Worm (Caenorhabditis elegans) whole organism, L1 larva: ENCODE results near the gene Y43F8C.9.

Source experiments
- F16B12.6 ChIP-seq: fragments of 150-350 bp; optimal IDR thresholded peaks from 2 replicates; lab custom pipeline; 2014; ENCODE audit warnings: missing biosample characterization, missing genetic modification characterization
- ceh-63 ChIP-seq: fragments of 200-800 bp; sonication (Bioruptor generic); optimal IDR thresholded peaks from 2 replicates; lab custom pipeline; 2018; ENCODE audit warnings: mild to moderate bottlenecking, missing genetic modification characterization, missing compliant biosample characterization
- efl-1 ChIP-seq, 4 experiments: fragments of 150-350 bp; optimal IDR thresholded peaks in 3 of 4; peaks in 1 of 4; 1 replicate in 1 of 4; 2 replicates in 3 of 4; lab custom pipeline; 2014; ENCODE audit warnings: missing biosample characterization in 2 of 4, missing genetic modification characterization in 2 of 4, missing genetic modification reagents in 2 of 4
- fkh-10 ChIP-seq: sonication (generic microtip); optimal IDR thresholded peaks from 2 replicates; lab custom pipeline; 2017; ENCODE audit warnings: missing biosample characterization, missing genetic modification reagents, missing genetic modification characterization
- fos-1 ChIP-seq: fragments of 150-350 bp; optimal IDR thresholded peaks from 2 replicates; lab custom pipeline; 2014; ENCODE audit warnings: missing biosample characterization, missing genetic modification characterization
- lin-13 ChIP-seq: fragments of 150-350 bp; optimal IDR thresholded peaks from 2 replicates; lab custom pipeline; 2014; ENCODE audit warnings: missing biosample characterization, missing genetic modification reagents, missing genetic modification characterization
- lin-39 ChIP-seq: fragments of 150-350 bp; optimal IDR thresholded peaks from 2 replicates; lab custom pipeline; 2014; ENCODE audit warnings: missing biosample characterization, missing genetic modification reagents, missing genetic modification characterization
- nhr-76 ChIP-seq: sonication (generic microtip); optimal IDR thresholded peaks from 2 replicates; lab custom pipeline; 2017; ENCODE audit warnings: missing biosample characterization, missing genetic modification characterization
- nhr-77 ChIP-seq: fragments of 150-350 bp; optimal IDR thresholded peaks from 2 replicates; lab custom pipeline; 2014; ENCODE audit warnings: missing biosample characterization, missing genetic modification characterization
- skn-1 ChIP-seq: fragments of 150-350 bp; optimal IDR thresholded peaks from 2 replicates; lab custom pipeline; 2014; ENCODE audit warnings: missing biosample characterization, missing genetic modification characterization
- unc-86 ChIP-seq: sonication (generic microtip); optimal IDR thresholded peaks from 2 replicates; lab custom pipeline; 2016; ENCODE audit warnings: missing genetic modification characterization, missing compliant biosample characterization
- zag-1 ChIP-seq: fragments of 150-350 bp; optimal IDR thresholded peaks from 2 replicates; lab custom pipeline; 2014; ENCODE audit warnings: missing biosample characterization, missing genetic modification characterization
- ztf-11 ChIP-seq, 2 experiments: sonication (generic microtip); optimal IDR thresholded peaks; 2 replicates each; lab custom pipeline; 2016 to 2017; ENCODE audit warnings: missing genetic modification characterization in 2 of 2, missing biosample characterization in 1 of 2, missing compliant biosample characterization in 1 of 2

- TF ChIP-seq skn-1 = no peak
- no peak for TF ChIP-seq ztf-11 (tag; optimal IDR thresholded peaks at IDR 0.05; lab: Kevin White, UChicago)
- TF ChIP-seq nhr-76 (tag; lab: Kevin White, UChicago) = no peak
- TF ChIP-seq ceh-63 (GFP tag; lab: Kevin White, UChicago) = no peak
- no peak for TF ChIP-seq fos-1 (tag; lab: Kevin White, UChicago)
- no peak for TF ChIP-seq efl-1 (optimal IDR thresholded peaks at IDR 0.05; lab: Kevin White, UChicago)
- TF ChIP-seq efl-1 (GFP tag; optimal IDR thresholded peaks at IDR 0.05 in 1 of 2; lab: Kevin White, UChicago) = no peak
- TF ChIP-seq nhr-77 (tag; lab: Kevin White, UChicago) = no peak
- TF ChIP-seq unc-86 (tag; lab: Kevin White, UChicago) = no peak
- TF ChIP-seq lin-39 (tag; lab: Kevin White, UChicago) = no peak
- no peak for TF ChIP-seq fkh-10 (GFP tag; lab: Kevin White, UChicago)
- no peak for TF ChIP-seq lin-13
- no peak for TF ChIP-seq F16B12.6
- TF ChIP-seq zag-1 (tag; lab: Kevin White, UChicago) = no peak
Measured at ce11 chrV:19632546-19632945, 13.4 kb upstream of the Y43F8C.9 start, which contains the start of gene Y43F8C.5.
